Worm (Caenorhabditis elegans): ENCODE results near the gene H13N06.2.
A peak's percentile ranks its signal among the peaks of the same experiment; 100 is the strongest.

The H13N06.2 gene

ce11 chrX:15507830-15508347 is 20.0 kb downstream of the H13N06.2 start, which contains the start of gene zipt-7.2:
Gene zipt-7.2 (minus strand): TSS chrX:15507880.
- TF ChIP-seq ets-4 (tag; optimal IDR thresholded peaks at IDR 0.05) = no peak
- no peak for TF ChIP-seq syd-9 (tag; optimal IDR thresholded peaks at IDR 0.05)
- no peak for TF ChIP-seq nhr-232 (tag; optimal IDR thresholded peaks at IDR 0.05)
- no peak for TF ChIP-seq F13H6.1 (tag; optimal IDR thresholded peaks at IDR 0.05)
- no peak for TF ChIP-seq unc-42 (tag; optimal IDR thresholded peaks at IDR 0.05)
- no peak for TF ChIP-seq zip-5 (tag; optimal IDR thresholded peaks at IDR 0.05)
- peak; percentile 51 for TF ChIP-seq nfya-1 (tag; optimal IDR thresholded peaks at IDR 0.05)
- TF ChIP-seq fkh-10 (GFP tag; optimal IDR thresholded peaks at IDR 0.05) = no peak
- TF ChIP-seq hlh-8 (tag; optimal IDR thresholded peaks at IDR 0.05) = no peak
- no peak for TF ChIP-seq dve-1 (tag; optimal IDR thresholded peaks at IDR 0.05)
- TF ChIP-seq lim-6 (tag; optimal IDR thresholded peaks at IDR 0.05) = no peak
- TF ChIP-seq ama-1 (optimal IDR thresholded peaks at IDR 0.05) = no peak
- peak; percentile 25 for TF ChIP-seq rnt-1 (tag; optimal IDR thresholded peaks at IDR 0.05)
- no peak for TF ChIP-seq ztf-16 (tag; optimal IDR thresholded peaks at IDR 0.05)
- no peak for TF ChIP-seq ceh-24 (tag; optimal IDR thresholded peaks at IDR 0.05)
- TF ChIP-seq C38D4.7 (GFP tag; optimal IDR thresholded peaks at IDR 0.05) = no peak
- TF ChIP-seq odd-2 (tag; optimal IDR thresholded peaks at IDR 0.05) = no peak
- peak; percentile 48 for TF ChIP-seq ceh-31 (tag; optimal IDR thresholded peaks at IDR 0.05)
- TF ChIP-seq tbx-2 (tag; optimal IDR thresholded peaks at IDR 0.05) = no peak
- TF ChIP-seq lin-11 (tag; optimal IDR thresholded peaks at IDR 0.05) = no peak

ce11 chrX:15509681-15510080 is 21.8 kb downstream of the H13N06.2 start, which contains the start of gene eat-20:
Gene eat-20 (plus strand): TSS chrX:15510011.
- TF ChIP-seq eyg-1 (tag; optimal IDR thresholded peaks at IDR 0.05) (no peak), tbx-2 (tag; optimal IDR thresholded peaks at IDR 0.05) (no peak), F13H6.1 (tag; optimal IDR thresholded peaks at IDR 0.05) (no peak), pha-4 (tag; optimal IDR thresholded peaks at IDR 0.05) (no peak), mec-3 (tag; optimal IDR thresholded peaks at IDR 0.05; ENCODE audit: borderline replicate concordance) (no peak), madf-2 (tag; optimal IDR thresholded peaks at IDR 0.05) (no peak)

ce11 chrX:15514547-15514946 is 26.6 kb downstream of the H13N06.2 start:
- TF ChIP-seq T23F11.4 (GFP tag; optimal IDR thresholded peaks at IDR 0.05) = no peak
- no peak for TF ChIP-seq ref-2 (tag; optimal IDR thresholded peaks at IDR 0.05)
- no peak for TF ChIP-seq ama-1 (optimal IDR thresholded peaks at IDR 0.05)
- no peak for TF ChIP-seq lim-6 (tag; optimal IDR thresholded peaks at IDR 0.05)
- no peak for TF ChIP-seq eyg-1 (tag; optimal IDR thresholded peaks at IDR 0.05)
- TF ChIP-seq unc-3 (GFP tag; conservative IDR thresholded peaks at IDR 0.05) = no peak
- no peak for TF ChIP-seq unc-3 (tag; optimal IDR thresholded peaks at IDR 0.05)
- TF ChIP-seq mec-3 (tag; optimal IDR thresholded peaks at IDR 0.05; ENCODE audit: borderline replicate concordance) = no peak
- no peak for TF ChIP-seq ceh-14 (tag; optimal IDR thresholded peaks at IDR 0.05)
- no peak for TF ChIP-seq ceh-30 (tag; optimal IDR thresholded peaks at IDR 0.05)
- TF ChIP-seq hlh-15 (tag; optimal IDR thresholded peaks at IDR 0.05) = no peak
- no peak for TF ChIP-seq fkh-10 (GFP tag; optimal IDR thresholded peaks at IDR 0.05)
- no peak for TF ChIP-seq nhr-232 (tag; optimal IDR thresholded peaks at IDR 0.05)
- TF ChIP-seq ceh-18 (tag; optimal IDR thresholded peaks at IDR 0.05) = no peak

ce11 chrX:15515798-15516197 is 27.9 kb downstream of the H13N06.2 start:
- TF ChIP-seq ceh-22 (tag; optimal IDR thresholded peaks at IDR 0.05) (no peak), sox-4 (tag; optimal IDR thresholded peaks at IDR 0.05) (peak; percentile 19)

- TF ChIP-seq pros-1 (tag; optimal IDR thresholded peaks at IDR 0.05) = no peak
- no peak for TF ChIP-seq lim-6 (tag; optimal IDR thresholded peaks at IDR 0.05)
- TF ChIP-seq ttx-3 (tag; optimal IDR thresholded peaks at IDR 0.05) = no peak
- TF ChIP-seq T23F11.4 (GFP tag; optimal IDR thresholded peaks at IDR 0.05) = no peak
These were observed 40.6 kb downstream of the H13N06.2 start for ce11 chrX:15528472-15528871.

Measured in whole organism, late embryonic.